Worm (Caenorhabditis elegans): ENCODE results near the gene txt-9.

DNA sequence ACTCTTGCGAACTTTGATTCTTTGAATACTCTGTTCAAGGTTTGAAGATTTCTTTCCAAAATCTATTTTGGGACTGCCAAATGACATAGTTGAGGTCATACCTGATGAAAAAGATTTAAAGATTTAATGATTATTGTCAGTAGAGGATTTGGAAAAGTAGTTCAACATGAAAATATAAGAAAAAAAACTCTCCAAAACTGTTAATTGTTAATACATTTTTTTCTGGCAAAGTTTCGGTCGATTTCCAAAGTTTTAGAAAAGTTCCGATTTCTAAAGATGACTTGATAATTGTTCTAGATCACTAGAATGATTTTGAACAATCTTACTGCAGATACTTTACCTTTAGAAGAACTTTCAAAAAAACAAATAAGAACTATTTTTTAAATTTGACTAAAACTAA lies 14.3 kb upstream of the txt-9 start, which contains the start of gene C27A2.7:
- TF ChIP-seq bed-3 (GFP tag; optimal IDR thresholded peaks at IDR 0.05) (no peak), elt-3 (tag; optimal IDR thresholded peaks at IDR 0.05) (no peak), nhr-237 (tag; optimal IDR thresholded peaks at IDR 0.05) (no peak), M03D4.4 (tag; optimal IDR thresholded peaks at IDR 0.05) (no peak), mls-2 (tag; optimal IDR thresholded peaks at IDR 0.05) (no peak), cnd-1 (tag; optimal IDR thresholded peaks at IDR 0.05) (no peak), nhr-12 (tag; optimal IDR thresholded peaks at IDR 0.05) (no peak), sptf-1 (tag; optimal IDR thresholded peaks at IDR 0.05) (no peak)

All from whole organism, mixed stage, embryonic.